Worm (Caenorhabditis elegans) whole organism, late embryonic: ENCODE results near the gene K10D6.3.

Experiments
- fkh-10 ChIP-seq: fragments of 150-350 bp; optimal IDR thresholded peaks from 2 replicates; lab custom pipeline; 2014; ENCODE audit warnings: missing biosample characterization, missing genetic modification reagents, missing genetic modification characterization
- nhr-11 ChIP-seq: fragments of 150-350 bp; optimal IDR thresholded peaks from 2 replicates; lab custom pipeline; 2014; ENCODE audit warnings: missing biosample characterization, missing genetic modification characterization
- syd-9 ChIP-seq: sonication (generic microtip); optimal IDR thresholded peaks from 2 replicates; lab custom pipeline; 2016; ENCODE audit warnings: mild to moderate bottlenecking, missing genetic modification characterization, moderate library complexity, missing compliant biosample characterization

DNA sequence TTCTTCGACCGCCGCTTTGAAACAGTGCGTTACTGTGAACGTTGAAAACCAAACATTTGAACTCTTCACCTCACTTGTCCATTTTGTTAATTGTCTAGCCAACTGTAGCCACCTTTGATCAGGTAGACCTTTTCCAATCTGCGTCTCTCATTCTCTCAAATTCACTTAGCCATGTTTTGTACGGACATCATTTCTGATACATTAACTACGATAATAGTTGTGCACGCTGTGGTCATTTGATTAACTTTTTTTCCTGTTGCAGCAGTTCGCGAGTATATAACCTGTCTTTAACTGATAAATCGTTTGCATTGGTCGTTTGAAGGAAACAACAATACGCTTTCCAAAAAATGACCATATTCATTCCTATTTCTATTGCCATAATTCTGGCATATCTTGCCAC lies 17.0 kb downstream of the K10D6.3 start, which contains the start of gene cyp-29A2:
- TF ChIP-seq syd-9 (tag; lab: Kevin White, UChicago): no peak
- TF ChIP-seq fkh-10 (GFP tag; lab: Kevin White, UChicago): no peak
- TF ChIP-seq nhr-11 (tag; lab: Kevin White, UChicago): no peak
